Worm (Caenorhabditis elegans) whole organism, L4/young adult: ENCODE data around the gene nhr-157.

ENCODE experiments used
- W03F9.2 ChIP-seq: fragments of 150-350 bp; optimal IDR thresholded peaks from 2 replicates; lab custom pipeline; 2014; ENCODE audit warnings: missing biosample characterization, missing genetic modification characterization
- dao-5 ChIP-seq: sonication (generic microtip); optimal IDR thresholded peaks from 2 replicates; lab custom pipeline; 2016; ENCODE audit warnings: missing genotype, missing genetic modification characterization, moderate library complexity, missing compliant biosample characterization
- him-1 ChIP-seq: sonication (generic microtip); optimal IDR thresholded peaks from 2 replicates; lab custom pipeline; 2016; ENCODE audit warnings: missing genotype, missing genetic modification reagents, missing genetic modification characterization, missing compliant biosample characterization

- no peak for TF ChIP-seq him-1 (tag; lab: Kevin White, UChicago)
- TF ChIP-seq W03F9.2 (tag; lab: Kevin White, UChicago) = no peak
- no peak for TF ChIP-seq dao-5 (tag; lab: Kevin White, UChicago)
Observed at ce11 chrV:3862851-3863250, 6.0 kb downstream of the nhr-157 start, which contains the start of gene nhr-187.
